Worm (Caenorhabditis elegans) whole organism, midembryonic: ENCODE data around the gene sms-1.

Experiments used
- cog-1 ChIP-seq: sonication (generic microtip); optimal IDR thresholded peaks from 2 replicates; lab custom pipeline; 2016; ENCODE audit warnings: missing genetic modification characterization, missing compliant biosample characterization
- klf-2 ChIP-seq: fragments of 200-800 bp; sonication (Bioruptor generic); conservative IDR thresholded peaks from 2 replicates; pipeline ENCODE4 v1.3.6; 2022; ENCODE audit warnings: missing genetic modification reagents, missing genetic modification characterization, missing compliant biosample characterization
- tab-1 ChIP-seq: fragments of 200-800 bp; sonication (Bioruptor generic); IDR thresholded peaks from 2 replicates; pipeline ENCODE4 v1.3.6; 2022; ENCODE audit warnings: missing genetic modification characterization, missing compliant biosample characterization
- ztf-23 ChIP-seq: fragments of 200-800 bp; sonication (Bioruptor generic); IDR thresholded peaks from 2 replicates; pipeline ENCODE4 v1.3.6; 2022; ENCODE audit warnings: missing genetic modification reagents, missing genetic modification characterization, missing compliant biosample characterization

ce11 chrIV:11520960-11521359 is 23.0 kb upstream of the sms-1 start, which contains the start of the genes M04B2.4 and gfl-1:
- no peak for TF ChIP-seq ztf-23 (GFP tag; lab: Robert Waterston, UW)
- TF ChIP-seq klf-2 = no peak
- TF ChIP-seq tab-1 = no peak
- no peak for TF ChIP-seq cog-1 (tag; lab: Kevin White, UChicago)
